Fruit fly (Drosophila melanogaster) whole organism, pupa: Measurements from ENCODE around the gene Cad96Cb.

Experiments
- CG10348 ChIP-seq: fragments of 200-800 bp; sonication (Bioruptor generic); IDR thresholded peaks from 2 replicates; pipeline ENCODE4 v1.3.6; 2022; ENCODE audit warnings: missing biosample characterization, missing genetic modification characterization
- CG12605 ChIP-seq: fragments of 200-800 bp; sonication (Bioruptor generic); IDR thresholded peaks from 2 replicates; pipeline ENCODE4 v1.3.6; 2022; ENCODE audit warnings: missing biosample characterization, missing genetic modification characterization
- CG13204 ChIP-seq: fragments of 200-800 bp; sonication (Bioruptor generic); optimal IDR thresholded peaks from 2 replicates; lab custom pipeline; 2018; ENCODE audit warnings: missing biosample characterization, mild to moderate bottlenecking, missing genetic modification characterization, moderate library complexity
- CG14655 ChIP-seq: fragments of 200-800 bp; sonication (Bioruptor generic); optimal IDR thresholded peaks from 3 replicates; lab custom pipeline; 2017; ENCODE audit warnings: mild to moderate bottlenecking, missing biosample characterization, missing genetic modification reagents, missing genetic modification characterization
- CG15710 ChIP-seq: fragments of 200-800 bp; sonication (Bioruptor generic); optimal IDR thresholded peaks from 2 replicates; lab custom pipeline; 2018; ENCODE audit warnings: missing biosample characterization, mild to moderate bottlenecking, missing genetic modification characterization, moderate library complexity
- CG17806 ChIP-seq: fragments of 200-800 bp; sonication (Bioruptor generic); optimal IDR thresholded peaks from 2 replicates; lab custom pipeline; 2018; ENCODE audit warnings: missing biosample characterization, mild to moderate bottlenecking, missing genetic modification characterization, moderate library complexity
- CG32121 ChIP-seq: fragments of 200-800 bp; sonication (Bioruptor generic); IDR thresholded peaks from 2 replicates; pipeline ENCODE4 v1.3.6; 2022; ENCODE audit warnings: missing biosample characterization, missing genetic modification characterization
- CG34367 ChIP-seq: fragments of 200-800 bp; sonication (Bioruptor generic); optimal IDR thresholded peaks from 2 replicates; lab custom pipeline; 2018; ENCODE audit warnings: missing biosample characterization, mild to moderate bottlenecking, missing genetic modification characterization
- CG4496 ChIP-seq: fragments of 200-800 bp; sonication (Bioruptor generic); IDR thresholded peaks from 3 replicates; pipeline ENCODE4 v1.3.6; 2022; ENCODE audit warnings: missing biosample characterization, missing genetic modification characterization
- CG8159 ChIP-seq: fragments of 200-800 bp; sonication (Bioruptor generic); optimal IDR thresholded peaks from 3 replicates; lab custom pipeline; 2018; ENCODE audit warnings: missing biosample characterization, mild to moderate bottlenecking, missing genetic modification characterization, moderate library complexity
- CG8301 ChIP-seq: fragments of 200-800 bp; sonication (Bioruptor generic); optimal IDR thresholded peaks from 2 replicates; lab custom pipeline; 2018; ENCODE audit warnings: missing biosample characterization, mild to moderate bottlenecking, missing genetic modification characterization
- CG9948 ChIP-seq: fragments of 200-800 bp; sonication (Bioruptor generic); optimal IDR thresholded peaks from 2 replicates; lab custom pipeline; 2018; ENCODE audit warnings: missing biosample characterization, mild to moderate bottlenecking, missing genetic modification characterization, moderate library complexity
- D1 ChIP-seq: fragments of 200-800 bp; sonication (Bioruptor generic); optimal IDR thresholded peaks from 2 replicates; lab custom pipeline; 2018; ENCODE audit warnings: missing biosample characterization, mild to moderate bottlenecking, missing genetic modification characterization, moderate library complexity
- EcR ChIP-seq: fragments of 200-800 bp; sonication (Bioruptor generic); optimal IDR thresholded peaks from 3 replicates; lab custom pipeline; 2019; ENCODE audit warnings: missing biosample characterization, missing genetic modification characterization, mild to moderate bottlenecking, moderate library complexity, missing genetic modification reagents
- Ets98B ChIP-seq: fragments of 200-800 bp; sonication (Bioruptor generic); IDR thresholded peaks from 2 replicates; pipeline ENCODE4 v1.3.6; 2022; ENCODE audit warnings: missing biosample characterization, missing genetic modification characterization
- Pif1A ChIP-seq: fragments of 200-800 bp; sonication (Bioruptor generic); optimal IDR thresholded peaks from 3 replicates; lab custom pipeline; 2016; ENCODE audit warnings: missing biosample characterization, missing genetic modification characterization
- Pif1B ChIP-seq: fragments of 200-800 bp; sonication (Bioruptor generic); optimal IDR thresholded peaks from 3 replicates; lab custom pipeline; 2016; ENCODE audit warnings: missing biosample characterization, missing genetic modification characterization
- Snoo ChIP-seq: fragments of 200-800 bp; sonication (Bioruptor generic); optimal IDR thresholded peaks from 3 replicates; lab custom pipeline; 2017; ENCODE audit warnings: missing biosample characterization, mild to moderate bottlenecking, missing genetic modification characterization, inconsistent platforms
- fd96Ca ChIP-seq: fragments of 200-800 bp; sonication (Bioruptor generic); IDR thresholded peaks from 3 replicates; pipeline ENCODE4 v1.3.6; 2022; ENCODE audit warnings: missing biosample characterization, missing genetic modification characterization
- gl ChIP-seq: fragments of 200-800 bp; sonication (Bioruptor generic); optimal IDR thresholded peaks from 2 replicates; lab custom pipeline; 2018; ENCODE audit warnings: missing biosample characterization, mild to moderate bottlenecking, missing genetic modification characterization
- rn ChIP-seq: fragments of 200-800 bp; sonication (Bioruptor generic); IDR thresholded peaks from 2 replicates; pipeline ENCODE4 v1.3.6; 2022; ENCODE audit warnings: missing biosample characterization, missing genetic modification characterization

Cad96Cb gene

DNA sequence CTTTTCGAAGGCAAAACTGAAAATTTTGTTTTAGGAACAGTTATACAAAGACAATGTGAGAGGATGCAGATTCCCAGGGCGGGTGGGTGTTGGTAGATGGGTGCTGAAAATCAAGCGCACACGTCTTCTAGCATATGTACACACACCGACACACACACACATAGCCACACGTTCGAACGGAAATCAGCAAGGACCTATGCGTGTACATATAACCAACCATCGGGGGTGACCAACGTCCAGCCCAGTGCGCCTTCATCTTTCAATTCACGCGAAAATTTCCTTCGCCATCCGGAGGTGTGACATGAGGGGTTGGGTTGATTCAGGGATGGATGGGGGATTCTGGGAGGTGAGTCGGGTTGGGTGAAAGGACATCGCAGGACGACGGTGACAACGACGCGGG lies 50.7 kb downstream of the Cad96Cb start:
- TF ChIP-seq CG8159 (tag; lab: Kevin White, UChicago) (no peak), CG12605 (GFP tag; lab: Robert Waterston, UW) (no peak), gl (tag; lab: Kevin White, UChicago) (no peak), CG17806 (tag; lab: Kevin White, UChicago) (no peak), Ets98B (GFP tag; lab: Robert Waterston, UW) (no peak), CG15710 (tag; lab: Kevin White, UChicago) (no peak), CG13204 (GFP tag; lab: Kevin White, UChicago) (no peak), CG34367 (tag; lab: Kevin White, UChicago) (no peak), EcR (no peak), fd96Ca (GFP tag; lab: Robert Waterston, UW) (no peak), CG8301 (tag; lab: Kevin White, UChicago) (no peak), Pif1B (GFP tag; lab: Kevin White, UChicago) (no peak), CG32121 (GFP tag; lab: Robert Waterston, UW) (no peak), D1 (tag; lab: Kevin White, UChicago) (no peak), Snoo (no peak), CG10348 (GFP tag; lab: Robert Waterston, UW) (no peak), Pif1A (GFP tag; lab: Kevin White, UChicago) (no peak), rn (GFP tag; lab: Robert Waterston, UW) (no peak), CG9948 (tag; lab: Kevin White, UChicago) (no peak), CG14655 (GFP tag; lab: Kevin White, UChicago) (no peak)

DNA sequence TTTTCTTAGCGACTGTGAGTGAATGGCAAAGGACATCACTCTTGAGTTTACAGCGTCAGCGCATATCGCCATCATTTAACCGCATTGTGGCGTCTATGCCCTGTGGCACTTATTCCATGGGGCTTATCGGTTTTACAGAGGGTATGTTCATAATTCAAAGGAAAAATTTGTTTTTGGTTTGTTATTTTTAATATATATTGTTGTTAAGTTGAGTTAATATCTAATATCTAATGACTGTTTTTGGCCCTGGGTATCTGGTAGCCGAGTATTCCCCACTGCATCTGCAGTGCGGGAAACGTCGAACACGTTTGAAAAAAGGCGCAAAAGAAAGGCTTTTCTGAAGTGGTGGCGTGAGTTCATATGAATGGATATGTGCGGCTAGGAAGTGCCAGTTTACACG lies 53.6 kb downstream of the Cad96Cb start:
- TF ChIP-seq CG8159 (tag; lab: Kevin White, UChicago): peak; percentile 83
- no peak for TF ChIP-seq EcR
- TF ChIP-seq Ets98B (GFP tag; lab: Robert Waterston, UW): peak; percentile 27; the same call in 1 of the 2 replicates
- TF ChIP-seq CG10348 (GFP tag; lab: Robert Waterston, UW): no peak
- peak; percentile 74 for TF ChIP-seq CG17806 (tag; lab: Kevin White, UChicago)
- TF ChIP-seq CG13204 (GFP tag; lab: Kevin White, UChicago): peak; percentile 66
- TF ChIP-seq CG12605 (GFP tag; lab: Robert Waterston, UW): no peak
- TF ChIP-seq gl (tag; lab: Kevin White, UChicago): peak; percentile 17
- peak; percentile 39; the same call in 1 of the 3 replicates for TF ChIP-seq CG4496 (GFP tag; lab: Robert Waterston, UW)
- TF ChIP-seq CG9948 (tag; lab: Kevin White, UChicago): peak; percentile 69
- TF ChIP-seq CG14655 (GFP tag; lab: Kevin White, UChicago): peak; percentile 51
- peak; percentile 73 for TF ChIP-seq Pif1A (GFP tag; lab: Kevin White, UChicago)
- no peak for TF ChIP-seq D1 (tag; lab: Kevin White, UChicago)
- no peak for TF ChIP-seq CG32121 (GFP tag; lab: Robert Waterston, UW)
- peak; percentile 47 for TF ChIP-seq rn (GFP tag; lab: Robert Waterston, UW)
- TF ChIP-seq CG34367 (tag; lab: Kevin White, UChicago): peak; percentile 75
- peak; percentile 41 for TF ChIP-seq CG8301 (tag; lab: Kevin White, UChicago)
- TF ChIP-seq Snoo: peak; percentile 29
- TF ChIP-seq fd96Ca (GFP tag; lab: Robert Waterston, UW): peak; percentile 42; the same call in 1 of the 3 replicates
- TF ChIP-seq CG15710 (tag; lab: Kevin White, UChicago): peak; percentile 84
- TF ChIP-seq Pif1B (GFP tag; lab: Kevin White, UChicago): peak; percentile 63

DNA sequence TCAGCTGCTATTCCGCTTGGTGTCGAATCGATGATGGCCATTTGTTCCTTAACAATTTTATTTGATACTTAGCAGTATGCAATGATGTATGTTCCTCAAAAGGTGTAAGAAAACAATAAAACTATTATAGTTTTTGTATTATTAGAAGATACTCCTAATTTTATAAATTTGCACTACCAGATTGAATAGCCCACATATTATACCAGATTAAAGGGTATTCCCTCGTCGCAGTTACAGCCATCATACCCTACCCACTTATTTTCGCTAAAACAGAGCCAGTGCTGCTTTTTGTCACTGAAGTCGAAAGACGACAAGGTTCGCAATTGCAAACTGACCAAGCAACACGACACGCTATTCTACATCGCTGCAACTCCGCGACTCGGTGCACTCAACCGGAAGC lies 54.7 kb downstream of the Cad96Cb start:
- no peak for TF ChIP-seq CG10348 (GFP tag; lab: Robert Waterston, UW)
- TF ChIP-seq CG12605 (GFP tag; lab: Robert Waterston, UW): no peak
- TF ChIP-seq CG14655 (GFP tag; lab: Kevin White, UChicago): no peak
- no peak for TF ChIP-seq rn (GFP tag; lab: Robert Waterston, UW)
- no peak for TF ChIP-seq CG4496 (GFP tag; lab: Robert Waterston, UW)

DNA sequence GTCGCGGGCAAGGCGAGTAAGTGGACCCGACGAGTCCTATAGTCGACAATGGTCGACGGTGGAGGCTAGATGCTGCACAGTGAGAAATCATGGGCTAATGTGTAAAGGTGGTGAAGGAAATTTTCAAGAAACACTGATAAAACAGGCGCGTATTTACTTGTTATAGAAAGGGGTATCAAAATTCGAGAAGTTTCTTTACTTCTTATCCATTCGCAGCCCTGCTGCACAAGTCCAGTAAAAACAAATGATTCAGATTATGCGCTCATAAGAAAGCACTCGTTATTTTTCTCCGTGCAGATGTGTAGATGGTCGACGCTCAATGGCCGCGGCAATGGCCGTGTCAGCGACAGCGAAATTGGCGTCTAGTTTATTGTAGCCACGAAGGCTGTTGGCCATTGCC lies 55.6 kb downstream of the Cad96Cb start:
- TF ChIP-seq CG8159 (tag; lab: Kevin White, UChicago) (peak; percentile 21), D1 (tag; lab: Kevin White, UChicago) (no peak), CG15710 (tag; lab: Kevin White, UChicago) (peak; percentile 12), gl (tag; lab: Kevin White, UChicago) (no peak), CG32121 (GFP tag; lab: Robert Waterston, UW) (no peak), CG10348 (GFP tag; lab: Robert Waterston, UW) (no peak)
- TF ChIP-seq, all 21 proteins: peak for 2

DNA sequence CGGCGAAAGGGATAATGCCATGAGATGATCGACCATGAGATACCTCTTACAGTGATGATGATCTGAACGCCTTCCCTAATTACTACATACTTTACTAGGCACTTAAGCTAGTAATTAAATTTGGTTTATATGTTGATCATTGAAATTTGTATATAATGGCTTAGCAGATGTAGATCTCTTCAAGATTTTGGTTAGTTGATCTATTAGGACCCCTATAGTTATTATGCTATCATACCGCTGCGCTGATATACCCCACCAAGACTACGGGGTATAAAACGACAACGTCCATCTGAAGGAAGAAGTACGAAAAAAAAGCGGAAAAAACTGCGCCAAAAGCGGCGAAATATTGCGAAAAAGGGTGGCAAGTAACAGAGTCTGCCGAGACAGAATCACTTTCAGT lies 57.9 kb downstream of the Cad96Cb start:
- TF ChIP-seq Pif1A (GFP tag; lab: Kevin White, UChicago): peak; percentile 49
- TF ChIP-seq rn (GFP tag; lab: Robert Waterston, UW): no peak
- TF ChIP-seq CG32121 (GFP tag; lab: Robert Waterston, UW): no peak
- no peak for TF ChIP-seq CG10348 (GFP tag; lab: Robert Waterston, UW)
- TF ChIP-seq CG9948 (tag; lab: Kevin White, UChicago): peak; percentile 66
- peak; percentile 50 for TF ChIP-seq CG34367 (tag; lab: Kevin White, UChicago)
- TF ChIP-seq CG17806 (tag; lab: Kevin White, UChicago): peak; percentile 65
- TF ChIP-seq fd96Ca (GFP tag; lab: Robert Waterston, UW): no peak
- no peak for TF ChIP-seq EcR
- TF ChIP-seq D1 (tag; lab: Kevin White, UChicago): no peak
- peak; percentile 43 for TF ChIP-seq CG14655 (GFP tag; lab: Kevin White, UChicago)
- TF ChIP-seq CG8159 (tag; lab: Kevin White, UChicago): peak; percentile 84
- TF ChIP-seq CG13204 (GFP tag; lab: Kevin White, UChicago): no peak
- TF ChIP-seq CG4496 (GFP tag; lab: Robert Waterston, UW): no peak
- TF ChIP-seq Ets98B (GFP tag; lab: Robert Waterston, UW): no peak
- no peak for TF ChIP-seq Pif1B (GFP tag; lab: Kevin White, UChicago)
- peak; percentile 70 for TF ChIP-seq CG15710 (tag; lab: Kevin White, UChicago)
- TF ChIP-seq CG12605 (GFP tag; lab: Robert Waterston, UW): no peak
- TF ChIP-seq gl (tag; lab: Kevin White, UChicago): peak; percentile 18
- peak; percentile 50 for TF ChIP-seq Snoo
- peak; percentile 25 for TF ChIP-seq CG8301 (tag; lab: Kevin White, UChicago)
